Worm (Caenorhabditis elegans) whole organism, early embryonic: ENCODE measurements around the gene ZK228.1.

Experiments used
- ama-1 ChIP-seq: fragments of 150-350 bp; optimal IDR thresholded peaks from 2 replicates; lab custom pipeline; 2014
- ceh-36 ChIP-seq: sonication (generic microtip); optimal IDR thresholded peaks from 2 replicates; lab custom pipeline; 2016; ENCODE audit warnings: missing genetic modification characterization, inconsistent platforms, missing compliant biosample characterization
- flt-1 ChIP-seq: fragments of 200-800 bp; sonication (Bioruptor generic); IDR thresholded peaks from 2 replicates; pipeline ENCODE4 v1.3.6; 2022; ENCODE audit warnings: missing genetic modification characterization, missing compliant biosample characterization
- hmg-4 ChIP-seq: fragments of 200-800 bp; sonication (Bioruptor generic); optimal IDR thresholded peaks from 2 replicates; lab custom pipeline; 2018; ENCODE audit warnings: mild to moderate bottlenecking, missing genetic modification characterization, missing compliant biosample characterization
- hnd-1 ChIP-seq: sonication (generic microtip); optimal IDR thresholded peaks from 2 replicates; lab custom pipeline; 2016; ENCODE audit warnings: missing genetic modification characterization, missing compliant biosample characterization
- tra-4 ChIP-seq: sonication (generic microtip); optimal IDR thresholded peaks from 2 replicates; lab custom pipeline; 2017; ENCODE audit warnings: missing genetic modification characterization, missing compliant biosample characterization

DNA sequence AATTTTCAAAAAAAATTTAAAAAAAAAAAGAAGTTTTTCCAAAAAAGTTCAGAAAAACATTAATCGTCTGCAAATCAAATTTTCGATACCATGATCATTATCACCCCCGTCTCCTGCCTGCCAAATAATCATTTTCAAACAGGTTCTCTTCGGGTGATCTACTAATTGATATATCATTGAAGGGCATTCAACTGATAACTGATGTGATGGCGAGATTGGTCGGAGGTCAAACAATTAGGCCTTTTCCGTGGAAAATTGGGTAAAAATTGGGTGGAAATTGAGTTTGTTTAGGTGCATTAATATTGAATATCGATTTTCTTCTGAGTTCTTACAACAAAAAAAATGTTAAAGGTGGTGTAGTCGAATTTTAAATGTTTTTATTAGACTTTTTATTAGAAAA, 42.9 kb downstream of the ZK228.1 start, which contains the start of gene Y51A2D.18:
- no peak for TF ChIP-seq hmg-4 (GFP tag; lab: Kevin White, UChicago)
- TF ChIP-seq flt-1 (GFP tag; lab: Robert Waterston, UW) = no peak
- TF ChIP-seq ceh-36 = no peak
- no peak for TF ChIP-seq ama-1 (lab: Kevin White, UChicago)
- TF ChIP-seq hnd-1 (tag; lab: Kevin White, UChicago) = no peak
- no peak for TF ChIP-seq tra-4 (tag; lab: Kevin White, UChicago)
